Fruit fly (Drosophila melanogaster): Measurements from ENCODE around the gene Pburs.

Gene Pburs

dm6 chr2L:14462644-14463394 lies 45.7 kb upstream of the Pburs start (continued):
- TF ChIP-seq CG18011 (GFP tag; optimal IDR thresholded peaks at IDR 0.05) (no peak), Asciz (GFP tag; optimal IDR thresholded peaks at IDR 0.05) (peak; percentile 85), lola (GFP tag; optimal IDR thresholded peaks at IDR 0.05) (peak in 1 of 3 experiments; percentile 90), CG6813 (GFP tag; optimal IDR thresholded peaks at IDR 0.05) (peak; percentile 59), Hsf (GFP tag; optimal IDR thresholded peaks at IDR 0.05) (peak; percentile 40), Dref (GFP tag; IDR thresholded peaks at IDR 0.05) (no peak), sens (GFP tag) (peak; percentile 95), Atf3 (GFP tag; optimal IDR thresholded peaks at IDR 0.05) (no peak), CG17328 (GFP tag; IDR thresholded peaks at IDR 0.05) (peak; percentile 14; the same call in 1 of the 2 replicates), cwo (GFP tag; optimal IDR thresholded peaks at IDR 0.05) (peak; percentile 57), CG7271 (tag; optimal IDR thresholded peaks at IDR 0.05) (no peak), ken (GFP tag; IDR thresholded peaks at IDR 0.05) (0 out of 3 replicates have a peak, but pooled peaks have one; percentile 12), chif (GFP tag; optimal IDR thresholded peaks at IDR 0.05) (peak in 1 of 2 experiments; percentile 43), Ada2b (GFP tag; IDR thresholded peaks at IDR 0.05) (no peak), row (GFP tag; IDR thresholded peaks at IDR 0.05) (peak; percentile 71), CG11093 (GFP tag; IDR thresholded peaks at IDR 0.05) (peak; percentile 74), CG6689 (GFP tag; IDR thresholded peaks at IDR 0.05) (peak; percentile 83), CG15601 (tag; optimal IDR thresholded peaks at IDR 0.05) (peak; percentile 82), ap (GFP tag; IDR thresholded peaks at IDR 0.05) (0 out of 2 replicates have a peak, but pooled peaks have one; percentile 43), CG8089 (GFP tag; optimal IDR thresholded peaks at IDR 0.05) (peak; percentile 22), Awh (GFP tag; IDR thresholded peaks at IDR 0.05) (peak; percentile 93), gsb (GFP tag; IDR thresholded peaks at IDR 0.05) (peak; percentile 21; the same call in 1 of the 2 replicates), org-1 (GFP tag; optimal IDR thresholded peaks at IDR 0.05) (peak; percentile 44), CG4424 (GFP tag; optimal IDR thresholded peaks at IDR 0.05) (peak; percentile 85), CG32532 (GFP tag; IDR thresholded peaks at IDR 0.05) (0 out of 2 replicates have a peak, but pooled peaks have one; percentile 32), CG7372 (GFP tag; IDR thresholded peaks at IDR 0.05) (peak; percentile 53), Rx (GFP tag; IDR thresholded peaks at IDR 0.05) (peak; percentile 68; the same call in 1 of the 2 replicates), CG15073 (GFP tag; optimal IDR thresholded peaks at IDR 0.05) (no peak), Max (GFP tag; optimal IDR thresholded peaks at IDR 0.05) (peak; percentile 54), CG6254 (GFP tag; optimal IDR thresholded peaks at IDR 0.05) (peak; percentile 70), abd-A (tag; optimal IDR thresholded peaks at IDR 0.05) (peak; percentile 97), CG18476 (GFP tag; optimal IDR thresholded peaks at IDR 0.05) (peak; percentile 54), Nf-YC (tag; optimal IDR thresholded peaks at IDR 0.05) (peak; percentile 45), slp2 (GFP tag; optimal IDR thresholded peaks at IDR 0.05) (peak; percentile 14), D19B (GFP tag; optimal IDR thresholded peaks at IDR 0.05) (peak; percentile 87), CG10979 (tag; optimal IDR thresholded peaks at IDR 0.05) (peak; percentile 95), oc (tag; optimal IDR thresholded peaks at IDR 0.05) (peak; percentile 64), CG12391 (tag; optimal IDR thresholded peaks at IDR 0.05) (peak; percentile 80), CG17385 (GFP tag; optimal IDR thresholded peaks at IDR 0.05) (peak; percentile 59), CG9727 (GFP tag; optimal IDR thresholded peaks at IDR 0.05) (peak; percentile 72), grn (GFP tag; optimal IDR thresholded peaks at IDR 0.05) (peak; percentile 14), amos (GFP tag; IDR thresholded peaks at IDR 0.05; ENCODE audit: partially characterized antibody) (no peak), lab (GFP tag; optimal IDR thresholded peaks at IDR 0.05) (peak; percentile 69), H2.0 (GFP tag; IDR thresholded peaks at IDR 0.05) (peak; percentile 19; the same call in 1 of the 2 replicates), jing (GFP tag; optimal IDR thresholded peaks at IDR 0.05) (peak; percentile 37), HmgD (GFP tag; optimal IDR thresholded peaks at IDR 0.05) (no peak), CG10654 (GFP tag; optimal IDR thresholded peaks at IDR 0.05) (peak; percentile 79), Oaz (GFP tag; IDR thresholded peaks at IDR 0.05) (0 out of 2 replicates have a peak, but pooled peaks have one; percentile 20)
